Fruit fly (Drosophila melanogaster) S2 (cell line): ENCODE results near the gene CG43736.

Source experiments
- CG8478 ChIP-seq: fragments of >200 bp; optimal IDR thresholded peaks from 2 replicates; lab custom pipeline; 2018
- CTCF ChIP-seq, 2 experiments: fragments of >200 bp; optimal IDR thresholded peaks; 2 replicates each; lab custom pipeline; 2018

- no peak for TF ChIP-seq CTCF (optimal IDR thresholded peaks at IDR 0.05; lab: Kevin White, UChicago)
- TF ChIP-seq CG8478 (lab: Kevin White, UChicago), result no peak
Measured at dm6 chrX:6871746-6872145, 8.1 kb downstream of the CG43736 start.
